Worm (Caenorhabditis elegans) whole organism, mixed stage, embryonic: Measurements from ENCODE around the gene mett-10.

Source experiments
- M03D4.4 ChIP-seq: sonication (generic microtip); optimal IDR thresholded peaks from 2 replicates; lab custom pipeline; 2017; ENCODE audit warnings: mild to moderate bottlenecking, missing genetic modification characterization, missing compliant biosample characterization
- bed-3 ChIP-seq: fragments of 200-800 bp; sonication (Bioruptor generic); optimal IDR thresholded peaks from 3 replicates; lab custom pipeline; 2018; ENCODE audit warnings: mild to moderate bottlenecking, missing genetic modification characterization, moderate library complexity, missing compliant biosample characterization
- blmp-1 ChIP-seq: fragments of 150-350 bp; optimal IDR thresholded peaks from 2 replicates; lab custom pipeline; 2014; ENCODE audit warnings: missing biosample characterization, missing genetic modification characterization
- ceh-39 ChIP-seq: fragments of 150-350 bp; optimal IDR thresholded peaks from 2 replicates; lab custom pipeline; 2014; ENCODE audit warnings: missing biosample characterization, missing genetic modification characterization
- ceh-43 ChIP-seq: fragments of 200-800 bp; sonication (Bioruptor generic); optimal IDR thresholded peaks from 2 replicates; lab custom pipeline; 2018; ENCODE audit warnings: mild to moderate bottlenecking, missing genetic modification characterization, moderate library complexity, missing compliant biosample characterization
- ceh-83 ChIP-seq: fragments of 200-800 bp; sonication (Bioruptor generic); optimal IDR thresholded peaks from 2 replicates; lab custom pipeline; 2018; ENCODE audit warnings: mild to moderate bottlenecking, missing genetic modification characterization, missing compliant biosample characterization
- ces-1 ChIP-seq: fragments of 150-350 bp; optimal IDR thresholded peaks from 2 replicates; lab custom pipeline; 2014; ENCODE audit warnings: missing biosample characterization, missing genetic modification reagents, missing genetic modification characterization
- cnd-1 ChIP-seq: fragments of 200-800 bp; sonication (Bioruptor generic); optimal IDR thresholded peaks from 2 replicates; lab custom pipeline; 2018; ENCODE audit warnings: mild to moderate bottlenecking, missing genetic modification characterization, missing compliant biosample characterization
- drap-1 ChIP-seq: fragments of 200-800 bp; sonication (Bioruptor generic); optimal IDR thresholded peaks from 3 replicates; lab custom pipeline; 2018; ENCODE audit warnings: mild to moderate bottlenecking, missing genetic modification characterization, missing compliant biosample characterization
- elt-1 ChIP-seq: sonication (generic microtip); optimal IDR thresholded peaks from 2 replicates; lab custom pipeline; 2017; ENCODE audit warnings: missing genetic modification characterization, mild to moderate bottlenecking, missing compliant biosample characterization, antibody characterized with exemption, moderate library complexity, borderline replicate concordance; ENCODE audit not compliant: insufficient read depth
- elt-3 ChIP-seq: fragments of 150-350 bp; optimal IDR thresholded peaks from 2 replicates; lab custom pipeline; 2014; ENCODE audit warnings: missing biosample characterization, missing genetic modification characterization
- flh-1 ChIP-seq: fragments of 200-800 bp; sonication (Bioruptor generic); optimal IDR thresholded peaks from 2 replicates; lab custom pipeline; 2018; ENCODE audit warnings: mild to moderate bottlenecking, missing genetic modification characterization, moderate library complexity, missing compliant biosample characterization
- ham-2 ChIP-seq: fragments of 200-800 bp; sonication (Bioruptor generic); optimal IDR thresholded peaks from 2 replicates; lab custom pipeline; 2018; ENCODE audit warnings: mild to moderate bottlenecking, missing genetic modification characterization, missing compliant biosample characterization
- hlh-1 ChIP-seq: fragments of 150-350 bp; optimal IDR thresholded peaks from 2 replicates; lab custom pipeline; 2014; ENCODE audit warnings: missing biosample characterization, missing genetic modification reagents, missing genetic modification characterization
- lin-13 ChIP-seq: fragments of 150-350 bp; optimal IDR thresholded peaks from 2 replicates; lab custom pipeline; 2014; ENCODE audit warnings: missing biosample characterization, missing genetic modification characterization
- lin-32 ChIP-seq: fragments of 200-800 bp; sonication (Bioruptor generic); optimal IDR thresholded peaks from 2 replicates; lab custom pipeline; 2018; ENCODE audit warnings: mild to moderate bottlenecking, missing genetic modification characterization, missing compliant biosample characterization
- lsy-2 ChIP-seq: fragments of 150-350 bp; optimal IDR thresholded peaks from 2 replicates; lab custom pipeline; 2014; ENCODE audit warnings: missing biosample characterization, missing genetic modification characterization
- mab-5 ChIP-seq: fragments of 150-350 bp; optimal IDR thresholded peaks from 2 replicates; lab custom pipeline; 2014; ENCODE audit warnings: missing biosample characterization, missing genetic modification characterization
- mep-1 ChIP-seq: fragments of 150-350 bp; optimal IDR thresholded peaks from 2 replicates; lab custom pipeline; 2017; ENCODE audit warnings: missing biosample characterization, missing genetic modification reagents, missing genetic modification characterization, inconsistent platforms
- mls-2 ChIP-seq: sonication (generic microtip); optimal IDR thresholded peaks from 2 replicates; lab custom pipeline; 2016; ENCODE audit warnings: mild to moderate bottlenecking, missing genetic modification characterization, moderate library complexity, missing compliant biosample characterization
- nhr-12 ChIP-seq: fragments of 150-350 bp; optimal IDR thresholded peaks from 2 replicates; lab custom pipeline; 2014; ENCODE audit warnings: missing biosample characterization, missing genetic modification characterization
- nhr-2 ChIP-seq: fragments of 150-350 bp; optimal IDR thresholded peaks from 2 replicates; lab custom pipeline; 2014; ENCODE audit warnings: missing biosample characterization, missing genetic modification characterization
- nhr-237 ChIP-seq: fragments of 150-350 bp; optimal IDR thresholded peaks from 2 replicates; lab custom pipeline; 2014; ENCODE audit warnings: missing biosample characterization, missing genetic modification characterization
- nhr-28 ChIP-seq: fragments of 150-350 bp; optimal IDR thresholded peaks from 2 replicates; lab custom pipeline; 2014; ENCODE audit warnings: missing biosample characterization, missing genetic modification characterization
- nhr-76 ChIP-seq: sonication (generic microtip); optimal IDR thresholded peaks from 2 replicates; lab custom pipeline; 2017; ENCODE audit warnings: missing biosample characterization, missing genetic modification characterization
- pha-4 ChIP-seq: fragments of 150-350 bp; optimal IDR thresholded peaks from 2 replicates; lab custom pipeline; 2018; ENCODE audit warnings: missing biosample characterization, missing genetic modification reagents, missing genetic modification characterization
- sem-2 ChIP-seq: fragments of 200-800 bp; sonication (Bioruptor generic); optimal IDR thresholded peaks from 2 replicates; lab custom pipeline; 2018; ENCODE audit warnings: mild to moderate bottlenecking, missing genetic modification characterization, missing compliant biosample characterization
- snpc-4 ChIP-seq: fragments of 150-350 bp; optimal IDR thresholded peaks from 2 replicates; lab custom pipeline; 2014; ENCODE audit warnings: missing biosample characterization, missing genetic modification characterization
- sptf-1 ChIP-seq: sonication (generic microtip); optimal IDR thresholded peaks from 2 replicates; lab custom pipeline; 2017; ENCODE audit warnings: mild to moderate bottlenecking, missing genetic modification characterization, moderate library complexity, missing compliant biosample characterization
- tbx-8 ChIP-seq: fragments of 200-800 bp; sonication (Bioruptor generic); optimal IDR thresholded peaks from 2 replicates; lab custom pipeline; 2018; ENCODE audit warnings: mild to moderate bottlenecking, missing genetic modification characterization, moderate library complexity, missing compliant biosample characterization
- unc-120 ChIP-seq: sonication (generic microtip); optimal IDR thresholded peaks from 2 replicates; lab custom pipeline; 2017; ENCODE audit warnings: missing genetic modification characterization, missing compliant biosample characterization; ENCODE audit not compliant: poor library complexity, severe bottlenecking
- unc-39 ChIP-seq: fragments of 150-350 bp; optimal IDR thresholded peaks from 2 replicates; lab custom pipeline; 2014; ENCODE audit warnings: missing biosample characterization, missing genetic modification characterization
- unc-62 ChIP-seq: fragments of 150-350 bp; optimal IDR thresholded peaks from 2 replicates; lab custom pipeline; 2014; ENCODE audit warnings: missing biosample characterization, missing genetic modification reagents, missing genetic modification characterization
- zip-8 ChIP-seq: fragments of 150-350 bp; optimal IDR thresholded peaks from 2 replicates; lab custom pipeline; 2014; ENCODE audit warnings: missing biosample characterization, missing genetic modification characterization
- ztf-11 ChIP-seq: fragments of 150-350 bp; optimal IDR thresholded peaks from 2 replicates; lab custom pipeline; 2014; ENCODE audit warnings: missing biosample characterization, missing genetic modification characterization

mett-10 gene

ce11 chrIII:10085574-10085973 lies 29.3 kb upstream of the mett-10 start:
- TF ChIP-seq nhr-12 (tag; lab: Kevin White, UChicago) (no peak), ceh-83 (GFP tag; lab: Kevin White, UChicago) (no peak), unc-120 (tag; lab: Kevin White, UChicago) (no peak), nhr-28 (tag; lab: Kevin White, UChicago) (no peak), hlh-1 (no peak), flh-1 (no peak), nhr-237 (tag; lab: Kevin White, UChicago) (no peak), mls-2 (tag; lab: Kevin White, UChicago) (no peak), tbx-8 (GFP tag; lab: Kevin White, UChicago) (no peak), nhr-2 (tag; lab: Kevin White, UChicago) (no peak), bed-3 (GFP tag; lab: Kevin White, UChicago) (no peak), ceh-43 (GFP tag; lab: Kevin White, UChicago) (no peak)

ce11 chrIII:10085983-10086382 lies 28.9 kb upstream of the mett-10 start, which contains the start of gene T16H12.2:
Gene T16H12.2 (plus strand): TSS chrIII:10086283.
- TF ChIP-seq lin-13 (tag; lab: Kevin White, UChicago) = no peak
- no peak for TF ChIP-seq sptf-1 (tag; lab: Kevin White, UChicago)
- no peak for TF ChIP-seq ceh-43 (GFP tag; lab: Kevin White, UChicago)
- TF ChIP-seq unc-39 (tag; lab: Kevin White, UChicago) = no peak
- no peak for TF ChIP-seq drap-1 (GFP tag; lab: Kevin White, UChicago)
- no peak for TF ChIP-seq mep-1
- TF ChIP-seq mab-5 (tag; lab: Kevin White, UChicago) = no peak
- no peak for TF ChIP-seq blmp-1 (tag; lab: Kevin White, UChicago)
- TF ChIP-seq ham-2 (GFP tag; lab: Kevin White, UChicago) = no peak
- no peak for TF ChIP-seq pha-4 (tag; lab: Kevin White, UChicago)
- TF ChIP-seq M03D4.4 (tag; lab: Kevin White, UChicago) = no peak

- TF ChIP-seq sem-2 (GFP tag; lab: Kevin White, UChicago) = no peak
- TF ChIP-seq lin-32 = no peak
- TF ChIP-seq nhr-76 = no peak
- no peak for TF ChIP-seq ces-1 (GFP tag; lab: Kevin White, UChicago)
- TF ChIP-seq blmp-1 (tag; lab: Kevin White, UChicago) = no peak
- no peak for TF ChIP-seq lin-13 (tag; lab: Kevin White, UChicago)
- no peak for TF ChIP-seq snpc-4 (tag; lab: Kevin White, UChicago)
- no peak for TF ChIP-seq ztf-11
Observed at ce11 chrIII:10088508-10088981, 26.3 kb upstream of the mett-10 start, which contains the start of gene hal-2. Gene hal-2 (minus strand): TSS chrIII:10088931.

ce11 chrIII:10090685-10091084 lies 24.2 kb upstream of the mett-10 start, which contains the start of gene gtf-2H2C:
Gene gtf-2H2C (minus strand): TSS chrIII:10090785.
- TF ChIP-seq unc-120 (tag; lab: Kevin White, UChicago) (no peak), flh-1 (no peak)

DNA sequence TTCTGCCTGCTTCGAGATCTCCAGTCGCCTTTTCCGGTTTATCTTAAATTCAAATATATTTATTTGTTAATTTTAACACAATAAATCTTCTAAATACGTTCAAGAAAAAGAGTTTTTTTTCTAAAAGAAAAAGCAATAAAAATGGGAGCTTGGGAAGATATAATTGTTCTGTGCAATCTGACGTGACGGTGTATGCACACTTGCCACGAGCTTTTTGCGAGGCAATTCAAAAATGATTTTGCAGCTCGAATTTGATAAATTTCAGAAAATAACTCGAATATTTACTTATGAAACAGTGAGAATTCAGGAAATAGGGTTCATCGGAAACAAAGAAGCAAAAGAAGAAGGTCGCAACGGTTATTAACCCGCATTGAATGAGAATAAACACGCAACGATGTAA lies 21.7 kb upstream of the mett-10 start:
- TF ChIP-seq elt-3 = no peak
- TF ChIP-seq tbx-8 (GFP tag; lab: Kevin White, UChicago) = no peak
- peak; percentile 2 for TF ChIP-seq lin-32
- TF ChIP-seq sem-2 (GFP tag; lab: Kevin White, UChicago) = no peak
- TF ChIP-seq blmp-1 (tag; lab: Kevin White, UChicago) = no peak
- no peak for TF ChIP-seq elt-1 (tag; lab: Kevin White, UChicago)

ce11 chrIII:10094538-10094937 lies 20.3 kb upstream of the mett-10 start:
- TF ChIP-seq mls-2 (tag; lab: Kevin White, UChicago) = peak; percentile 58
- TF ChIP-seq nhr-2 (tag; lab: Kevin White, UChicago) = peak; percentile 9
- TF ChIP-seq ces-1 (GFP tag; lab: Kevin White, UChicago) = no peak
- TF ChIP-seq unc-120 (tag; lab: Kevin White, UChicago) = peak; percentile 56
- TF ChIP-seq ceh-39 (tag; lab: Kevin White, UChicago) = no peak
- peak; percentile 58 for TF ChIP-seq pha-4 (tag; lab: Kevin White, UChicago)
- peak; percentile 21 for TF ChIP-seq lsy-2 (tag; lab: Kevin White, UChicago)
- no peak for TF ChIP-seq hlh-1
- no peak for TF ChIP-seq nhr-12 (tag; lab: Kevin White, UChicago)
- TF ChIP-seq ham-2 (GFP tag; lab: Kevin White, UChicago) = peak; percentile 91
- TF ChIP-seq elt-3 = no peak
- peak; percentile 9 for TF ChIP-seq bed-3 (GFP tag; lab: Kevin White, UChicago)
- peak; percentile 3 for TF ChIP-seq unc-62 (GFP tag; lab: Kevin White, UChicago)
- TF ChIP-seq nhr-28 (tag; lab: Kevin White, UChicago) = no peak
- TF ChIP-seq snpc-4 (tag; lab: Kevin White, UChicago) = no peak
- no peak for TF ChIP-seq ztf-11
- TF ChIP-seq M03D4.4 (tag; lab: Kevin White, UChicago) = peak; percentile 59
- TF ChIP-seq drap-1 (GFP tag; lab: Kevin White, UChicago) = peak; percentile 28
- TF ChIP-seq zip-8 (tag; lab: Kevin White, UChicago) = no peak
- TF ChIP-seq cnd-1 (tag; lab: Kevin White, UChicago) = peak; percentile 69
- TF ChIP-seq mab-5 (tag; lab: Kevin White, UChicago) = no peak
- no peak for TF ChIP-seq ceh-43 (GFP tag; lab: Kevin White, UChicago)
- TF ChIP-seq mep-1 = no peak
- no peak for TF ChIP-seq lin-13 (tag; lab: Kevin White, UChicago)
- peak; percentile 79 for TF ChIP-seq sptf-1 (tag; lab: Kevin White, UChicago)
